Worm (Caenorhabditis elegans) whole organism, L3 larva: ENCODE results near the gene C35D10.7.
A peak's percentile ranks its signal among the peaks of the same experiment; 100 is the strongest.

Experiments
- R02D3.7 ChIP-seq: fragments of 150-350 bp; optimal IDR thresholded peaks from 2 replicates; lab custom pipeline; 2014; ENCODE audit warnings: missing biosample characterization, missing genetic modification characterization
- ZK546.5 ChIP-seq: sonication (generic microtip); optimal IDR thresholded peaks from 2 replicates; lab custom pipeline; 2017; ENCODE audit warnings: missing biosample characterization, missing genetic modification characterization
- aly-2 ChIP-seq: fragments of 150-350 bp; optimal IDR thresholded peaks from 2 replicates; lab custom pipeline; 2014; ENCODE audit warnings: missing biosample characterization, missing genetic modification characterization
- ama-1 ChIP-seq: fragments of 150-350 bp; optimal IDR thresholded peaks from 2 replicates; lab custom pipeline; 2018
- ceh-16 ChIP-seq: sonication (generic microtip); optimal IDR thresholded peaks from 2 replicates; lab custom pipeline; 2017; ENCODE audit warnings: missing biosample characterization, missing genetic modification characterization
- ceh-28 ChIP-seq: fragments of 150-350 bp; optimal IDR thresholded peaks from 2 replicates; lab custom pipeline; 2014; ENCODE audit warnings: missing biosample characterization, missing genetic modification reagents, missing genetic modification characterization
- ceh-82 ChIP-seq: fragments of 150-350 bp; optimal IDR thresholded peaks from 2 replicates; lab custom pipeline; 2014; ENCODE audit warnings: missing biosample characterization, missing genetic modification characterization
- ceh-9 ChIP-seq: sonication (generic microtip); optimal IDR thresholded peaks from 2 replicates; lab custom pipeline; 2018; ENCODE audit warnings: missing biosample characterization, missing genetic modification characterization
- daf-12 ChIP-seq: fragments of 150-350 bp; optimal IDR thresholded peaks from 2 replicates; lab custom pipeline; 2014; ENCODE audit warnings: missing biosample characterization, missing genetic modification reagents, missing genetic modification characterization
- egl-5 ChIP-seq: fragments of 150-350 bp; optimal IDR thresholded peaks from 2 replicates; lab custom pipeline; 2017; ENCODE audit warnings: missing biosample characterization, missing genetic modification reagents, missing genetic modification characterization, inconsistent platforms
- elt-2 ChIP-seq: sonication (generic microtip); optimal IDR thresholded peaks from 2 replicates; lab custom pipeline; 2016; ENCODE audit warnings: missing genetic modification reagents, mild to moderate bottlenecking, missing genetic modification characterization, missing compliant biosample characterization
- elt-3 ChIP-seq, 3 experiments: fragments of 150-350 bp in 1 of 3; sonication (generic microtip) in 2 of 3; optimal IDR thresholded peaks; 2 replicates in 2 of 3; 4 replicates in 1 of 3; lab custom pipeline; 2014 to 2017; ENCODE audit warnings: missing biosample characterization in 3 of 3, missing genetic modification characterization in 3 of 3
- eor-1 ChIP-seq, 2 experiments: fragments of 150-350 bp; optimal IDR thresholded peaks; 2 replicates each; lab custom pipeline; 2014 to 2018; ENCODE audit warnings: missing biosample characterization in 2 of 2, missing genetic modification characterization in 2 of 2
- fos-1 ChIP-seq: fragments of 150-350 bp; optimal IDR thresholded peaks from 2 replicates; lab custom pipeline; 2014; ENCODE audit warnings: missing biosample characterization, missing genetic modification characterization
- hmg-11 ChIP-seq: sonication (generic microtip); optimal IDR thresholded peaks from 2 replicates; lab custom pipeline; 2016; ENCODE audit warnings: missing genetic modification characterization, missing compliant biosample characterization
- jun-1 ChIP-seq: fragments of 150-350 bp; optimal IDR thresholded peaks from 2 replicates; lab custom pipeline; 2014; ENCODE audit warnings: missing biosample characterization, missing genetic modification reagents, missing genetic modification characterization
- lin-15B ChIP-seq: fragments of 150-350 bp; optimal IDR thresholded peaks from 2 replicates; lab custom pipeline; 2014; ENCODE audit warnings: missing biosample characterization, missing genetic modification characterization
- lin-39 ChIP-seq: fragments of 150-350 bp; optimal IDR thresholded peaks from 2 replicates; lab custom pipeline; 2018; ENCODE audit warnings: missing biosample characterization, missing genetic modification reagents, missing genetic modification characterization
- lsy-12 ChIP-seq: sonication (generic microtip); optimal IDR thresholded peaks from 2 replicates; lab custom pipeline; 2016; ENCODE audit warnings: mild to moderate bottlenecking, missing genetic modification characterization, missing compliant biosample characterization
- mdl-1 ChIP-seq: fragments of 150-350 bp; optimal IDR thresholded peaks from 2 replicates; lab custom pipeline; 2014; ENCODE audit warnings: missing biosample characterization, missing genetic modification characterization
- mml-1 ChIP-seq: fragments of 150-350 bp; sonication (generic microtip); optimal IDR thresholded peaks from 3 replicates; lab custom pipeline; 2014; ENCODE audit warnings: missing biosample characterization, missing genetic modification characterization
- nfya-1 ChIP-seq: sonication (generic microtip); optimal IDR thresholded peaks from 2 replicates; lab custom pipeline; 2017; ENCODE audit warnings: missing genetic modification characterization, mild to moderate bottlenecking, missing compliant biosample characterization, antibody characterized with exemption, moderate library complexity; ENCODE audit not compliant: insufficient read depth
- nhr-12 ChIP-seq: fragments of 150-350 bp; optimal IDR thresholded peaks from 2 replicates; lab custom pipeline; 2014; ENCODE audit warnings: missing biosample characterization, missing genetic modification characterization
- nhr-23 ChIP-seq: fragments of 150-350 bp; optimal IDR thresholded peaks from 2 replicates; lab custom pipeline; 2014; ENCODE audit warnings: missing biosample characterization, missing genetic modification reagents, missing genetic modification characterization
- nhr-237 ChIP-seq: fragments of 150-350 bp; optimal IDR thresholded peaks from 2 replicates; lab custom pipeline; 2014; ENCODE audit warnings: missing biosample characterization, missing genetic modification characterization
- nhr-25 ChIP-seq: sonication (generic microtip); optimal IDR thresholded peaks from 2 replicates; lab custom pipeline; 2017; ENCODE audit warnings: missing biosample characterization, missing genetic modification characterization
- nhr-67 ChIP-seq: fragments of 150-350 bp; optimal IDR thresholded peaks from 2 replicates; lab custom pipeline; 2014; ENCODE audit warnings: missing biosample characterization, missing genetic modification characterization
- nhr-76 ChIP-seq: fragments of 150-350 bp; sonication (generic microtip); optimal IDR thresholded peaks from 5 replicates; lab custom pipeline; 2014; ENCODE audit warnings: missing biosample characterization, missing genetic modification characterization
- pha-4 ChIP-seq: fragments of 150-350 bp; optimal IDR thresholded peaks from 2 replicates; lab custom pipeline; 2014; ENCODE audit warnings: missing biosample characterization, missing genetic modification reagents, missing genetic modification characterization
- pqm-1 ChIP-seq: fragments of 150-350 bp; optimal IDR thresholded peaks from 2 replicates; lab custom pipeline; 2017; ENCODE audit warnings: missing biosample characterization, missing genetic modification characterization, inconsistent platforms
- sea-2 ChIP-seq: fragments of 150-350 bp; sonication (generic microtip); optimal IDR thresholded peaks from 4 replicates; lab custom pipeline; 2014; ENCODE audit warnings: missing biosample characterization, missing genetic modification reagents, missing genetic modification characterization
- skn-1 ChIP-seq: fragments of 150-350 bp; optimal IDR thresholded peaks from 2 replicates; lab custom pipeline; 2014; ENCODE audit warnings: missing biosample characterization, missing genetic modification characterization
- snpc-4 ChIP-seq: fragments of 150-350 bp; optimal IDR thresholded peaks from 2 replicates; lab custom pipeline; 2014; ENCODE audit warnings: missing biosample characterization, missing genetic modification characterization
- tbx-2 ChIP-seq: sonication (generic microtip); optimal IDR thresholded peaks from 2 replicates; lab custom pipeline; 2016; ENCODE audit warnings: mild to moderate bottlenecking, missing genetic modification characterization, missing compliant biosample characterization
- unc-39 ChIP-seq: sonication (generic microtip); optimal IDR thresholded peaks from 4 replicates; lab custom pipeline; 2017; ENCODE audit warnings: missing biosample characterization, missing genetic modification characterization
- unc-62 ChIP-seq: fragments of 150-350 bp; sonication (generic microtip); optimal IDR thresholded peaks from 4 replicates; lab custom pipeline; 2014; ENCODE audit warnings: missing biosample characterization, missing genetic modification reagents, missing genetic modification characterization
- zag-1 ChIP-seq: fragments of 150-350 bp; optimal IDR thresholded peaks from 2 replicates; lab custom pipeline; 2014; ENCODE audit warnings: missing biosample characterization, missing genetic modification characterization
- ztf-11 ChIP-seq: fragments of 150-350 bp; optimal IDR thresholded peaks from 2 replicates; lab custom pipeline; 2014; ENCODE audit warnings: missing biosample characterization, missing genetic modification characterization
- ztf-4 ChIP-seq: fragments of 150-350 bp; optimal IDR thresholded peaks from 2 replicates; lab custom pipeline; 2014; ENCODE audit warnings: missing biosample characterization, missing genetic modification characterization

Gene C35D10.7

DNA sequence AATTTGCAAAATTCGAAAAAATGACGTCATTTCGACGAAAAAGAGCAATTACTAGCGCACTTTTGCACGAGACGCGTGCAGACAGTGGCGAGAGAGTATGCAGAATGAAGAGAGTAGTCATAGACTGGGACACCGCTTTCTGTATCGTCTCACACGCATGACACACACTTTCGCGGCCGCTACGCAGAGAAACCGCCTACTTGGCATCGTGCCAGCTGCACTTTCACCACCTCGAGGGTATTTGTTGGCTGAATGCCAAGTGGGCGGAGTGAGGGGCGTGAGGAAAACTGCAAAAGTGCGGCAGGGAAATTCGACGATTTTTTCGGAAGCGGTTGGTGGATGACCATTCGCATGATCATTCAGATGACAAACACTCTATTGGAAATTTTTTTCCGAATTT lies 43.7 kb downstream of the C35D10.7 start (continued):
- peak in 1 of 2 experiments; percentile 2 for TF ChIP-seq eor-1 (tag; optimal IDR thresholded peaks at IDR 0.05; lab: Kevin White, UChicago)
- peak; percentile 99 for TF ChIP-seq lin-39 (tag; lab: Kevin White, UChicago)
- TF ChIP-seq nhr-67 (tag; lab: Kevin White, UChicago) = no peak
- TF ChIP-seq zag-1 (tag; lab: Kevin White, UChicago) = peak; percentile 84
- TF ChIP-seq nhr-23 (tag; lab: Kevin White, UChicago) = peak; percentile 100
- TF ChIP-seq snpc-4 = peak; percentile 92
- peak; percentile 76 for TF ChIP-seq ceh-16 (tag; lab: Kevin White, UChicago)
- peak; percentile 90 for TF ChIP-seq daf-12 (tag; lab: Kevin White, UChicago)
- peak; percentile 99 for TF ChIP-seq pha-4 (tag; lab: Kevin White, UChicago)
- peak; percentile 92 for TF ChIP-seq R02D3.7 (tag; lab: Kevin White, UChicago)
- peak; percentile 57 for TF ChIP-seq mml-1 (tag; lab: Kevin White, UChicago)
- TF ChIP-seq aly-2 (tag; lab: Kevin White, UChicago) = no peak
- peak; percentile 95 for TF ChIP-seq ceh-28 (tag; lab: Kevin White, UChicago)
- peak; percentile 97 for TF ChIP-seq hmg-11 (tag; lab: Kevin White, UChicago)
- peak; percentile 93 for TF ChIP-seq ceh-82 (tag; lab: Kevin White, UChicago)
- TF ChIP-seq ztf-11 (tag; lab: Kevin White, UChicago) = peak; percentile 4
- TF ChIP-seq skn-1 (tag; lab: Kevin White, UChicago) = peak; percentile 91
- peak; percentile 97 for TF ChIP-seq elt-2 (tag; lab: Kevin White, UChicago)
- TF ChIP-seq pqm-1 = peak; percentile 96
- TF ChIP-seq ceh-9 = no peak

ce11 chrIII:4900260-4900659 lies 44.3 kb downstream of the C35D10.7 start, which contains the start of gene tag-340:
TSS of gene tag-340 (plus strand) at chrIII:4900508.
- TF ChIP-seq ZK546.5 (no peak), hmg-11 (tag; lab: Kevin White, UChicago) (no peak), nhr-25 (tag; lab: Kevin White, UChicago) (no peak), unc-62 (GFP tag; lab: Kevin White, UChicago) (no peak), ceh-82 (tag; lab: Kevin White, UChicago) (no peak), skn-1 (tag; lab: Kevin White, UChicago) (no peak), nhr-23 (tag; lab: Kevin White, UChicago) (no peak), ceh-28 (tag; lab: Kevin White, UChicago) (no peak), unc-39 (tag; lab: Kevin White, UChicago) (no peak), nhr-76 (tag; lab: Kevin White, UChicago) (no peak), nhr-237 (no peak), elt-3 (tag; optimal IDR thresholded peaks at IDR 0.05; lab: Kevin White, UChicago) (no peak), snpc-4 (no peak), egl-5 (tag; lab: Kevin White, UChicago) (no peak), fos-1 (no peak)

DNA sequence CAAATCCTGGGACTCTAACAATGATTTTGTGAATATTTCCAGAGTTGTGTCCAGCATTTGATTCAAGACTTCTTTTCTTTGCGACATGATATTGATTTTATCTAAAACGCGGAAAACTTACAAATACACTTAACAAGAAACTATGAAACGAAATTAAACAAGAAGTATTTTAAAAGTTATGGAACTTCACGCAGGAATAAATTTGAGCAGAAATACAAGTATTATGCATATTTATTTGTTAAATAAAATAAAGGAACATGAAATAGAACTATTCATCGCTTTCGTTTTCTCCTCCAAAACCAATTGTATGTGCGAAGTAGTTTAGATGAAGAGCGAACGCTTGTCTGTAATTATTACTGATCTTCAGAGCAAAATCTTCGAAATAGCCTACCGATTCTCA lies 47.8 kb downstream of the C35D10.7 start, which contains the start of gene kbp-2:
Gene kbp-2 (minus strand): TSS at position 101 of the 400 bp plus-strand sequence.
- TF ChIP-seq egl-5 (tag; lab: Kevin White, UChicago) (no peak), nhr-67 (tag; lab: Kevin White, UChicago) (no peak), ceh-16 (tag; lab: Kevin White, UChicago) (no peak)

- TF ChIP-seq pha-4 (tag; lab: Kevin White, UChicago) (peak; percentile 14), nhr-25 (tag; lab: Kevin White, UChicago) (no peak), nfya-1 (peak; percentile 52), lin-15B (tag; lab: Kevin White, UChicago) (peak; percentile 42), unc-39 (tag; lab: Kevin White, UChicago) (no peak)
Observed at ce11 chrIII:4905405-4905804, 49.4 kb downstream of the C35D10.7 start, which contains the start of gene F26F4.8. TSS of gene F26F4.8 (minus strand) at chrIII:4905473.

- TF ChIP-seq lin-15B (tag; lab: Kevin White, UChicago) (no peak), nhr-67 (tag; lab: Kevin White, UChicago) (no peak), snpc-4 (peak; percentile 26), pha-4 (tag; lab: Kevin White, UChicago) (peak; percentile 24), hmg-11 (tag; lab: Kevin White, UChicago) (no peak), ztf-11 (tag; lab: Kevin White, UChicago) (no peak), R02D3.7 (tag; lab: Kevin White, UChicago) (no peak), nhr-76 (tag; lab: Kevin White, UChicago) (no peak), elt-2 (tag; lab: Kevin White, UChicago) (peak; percentile 64), eor-1 (tag; optimal IDR thresholded peaks at IDR 0.05; lab: Kevin White, UChicago) (no peak), daf-12 (tag; lab: Kevin White, UChicago) (no peak), aly-2 (tag; lab: Kevin White, UChicago) (no peak), nhr-12 (tag; lab: Kevin White, UChicago) (no peak), sea-2 (GFP tag; lab: Kevin White, UChicago) (no peak), mml-1 (tag; lab: Kevin White, UChicago) (no peak), mdl-1 (tag; lab: Kevin White, UChicago) (no peak), lsy-12 (tag; lab: Kevin White, UChicago) (no peak), jun-1 (tag; lab: Kevin White, UChicago) (peak; percentile 44), ztf-4 (tag; lab: Kevin White, UChicago) (no peak), tbx-2 (no peak), unc-39 (tag; lab: Kevin White, UChicago) (no peak), nhr-23 (tag; lab: Kevin White, UChicago) (no peak), ama-1 (no peak), nhr-25 (tag; lab: Kevin White, UChicago) (no peak), elt-3 (tag; optimal IDR thresholded peaks at IDR 0.05; lab: Kevin White, UChicago) (peak in 1 of 3 experiments; percentile 40), ZK546.5 (no peak), zag-1 (tag; lab: Kevin White, UChicago) (no peak), ceh-82 (tag; lab: Kevin White, UChicago) (no peak), nfya-1 (no peak), ceh-16 (tag; lab: Kevin White, UChicago) (no peak), pqm-1 (peak; percentile 2), nhr-237 (no peak)
Observed at ce11 chrIII:4906365-4906764, 50.4 kb downstream of the C35D10.7 start.
